Fruit fly (Drosophila melanogaster) whole organism, prepupa: Measurements from ENCODE around the gene CG14624.

Experiments used
- Blimp-1 ChIP-seq: fragments of 200-800 bp; sonication (Bioruptor generic); optimal IDR thresholded peaks from 3 replicates; lab custom pipeline; 2017; ENCODE audit warnings: missing biosample characterization, missing genetic modification characterization, mild to moderate bottlenecking, moderate library complexity, missing genetic modification reagents
- CG10669 ChIP-seq: fragments of 200-800 bp; sonication (Bioruptor generic); optimal IDR thresholded peaks from 3 replicates; lab custom pipeline; 2018; ENCODE audit warnings: missing biosample characterization, mild to moderate bottlenecking, missing genetic modification characterization, moderate library complexity
- CG11294 ChIP-seq: fragments of 200-800 bp; sonication (Bioruptor generic); IDR thresholded peaks from 2 replicates; pipeline ENCODE4 v1.3.6; 2022; ENCODE audit warnings: missing biosample characterization, missing genetic modification characterization
- CG11902 ChIP-seq: fragments of 200-800 bp; sonication (Bioruptor generic); optimal IDR thresholded peaks from 3 replicates; lab custom pipeline; 2016; ENCODE audit warnings: missing biosample characterization, missing genetic modification characterization
- CG15336 ChIP-seq: fragments of 200-800 bp; sonication (Bioruptor generic); IDR thresholded peaks from 2 replicates; pipeline ENCODE4 v1.3.6; 2022; ENCODE audit warnings: missing biosample characterization, missing genetic modification characterization
- CG1621 ChIP-seq: fragments of 200-800 bp; sonication (Bioruptor generic); optimal IDR thresholded peaks from 3 replicates; lab custom pipeline; 2018; ENCODE audit warnings: missing biosample characterization, mild to moderate bottlenecking, missing genetic modification characterization
- CG32006 ChIP-seq: fragments of 200-800 bp; sonication (Bioruptor generic); optimal IDR thresholded peaks from 3 replicates; lab custom pipeline; 2017; ENCODE audit warnings: missing biosample characterization, mild to moderate bottlenecking, missing genetic modification characterization
- CG3919 ChIP-seq: fragments of 200-800 bp; sonication (Bioruptor generic); optimal IDR thresholded peaks from 3 replicates; lab custom pipeline; 2016; ENCODE audit warnings: missing biosample characterization, missing genetic modification characterization
- CG4318 ChIP-seq: fragments of 200-800 bp; sonication (Bioruptor generic); optimal IDR thresholded peaks from 3 replicates; lab custom pipeline; 2017; ENCODE audit warnings: missing biosample characterization, mild to moderate bottlenecking, missing genetic modification characterization
- CG6163 ChIP-seq: fragments of 200-800 bp; sonication (Bioruptor generic); IDR thresholded peaks from 3 replicates; pipeline ENCODE4 v1.3.6; 2022; ENCODE audit warnings: missing biosample characterization, missing genetic modification characterization
- CG6276 ChIP-seq: fragments of 200-800 bp; sonication (Bioruptor generic); optimal IDR thresholded peaks from 2 replicates; lab custom pipeline; 2017; ENCODE audit warnings: missing biosample characterization, mild to moderate bottlenecking, missing genetic modification characterization
- CG6792 ChIP-seq: fragments of 200-800 bp; sonication (Bioruptor generic); optimal IDR thresholded peaks from 3 replicates; lab custom pipeline; 2016; ENCODE audit warnings: missing biosample characterization, missing genetic modification characterization
- CG6808 ChIP-seq: fragments of 200-800 bp; sonication (Bioruptor generic); optimal IDR thresholded peaks from 3 replicates; lab custom pipeline; 2017; ENCODE audit warnings: missing biosample characterization, missing genetic modification characterization, mild to moderate bottlenecking, moderate library complexity, missing genetic modification reagents
- CG6854 ChIP-seq: fragments of 200-800 bp; sonication (Bioruptor generic); optimal IDR thresholded peaks from 2 replicates; lab custom pipeline; 2017; ENCODE audit warnings: missing biosample characterization, mild to moderate bottlenecking, missing genetic modification characterization
- CG7368 ChIP-seq: fragments of 200-800 bp; sonication (Bioruptor generic); optimal IDR thresholded peaks from 3 replicates; lab custom pipeline; 2016; ENCODE audit warnings: missing biosample characterization, missing genetic modification characterization
- CG8119 ChIP-seq: fragments of 200-800 bp; sonication (Bioruptor generic); IDR thresholded peaks from 3 replicates; pipeline ENCODE4 v1.3.6; 2022; ENCODE audit warnings: missing biosample characterization, missing genetic modification characterization
- Eip78C ChIP-seq: fragments of 200-800 bp; sonication (Bioruptor generic); peaks from one replicate; lab custom pipeline; 2016; ENCODE audit warnings: missing biosample characterization, missing genetic modification characterization
- Eip93F ChIP-seq: fragments of 200-800 bp; sonication (Bioruptor generic); optimal IDR thresholded peaks from 2 replicates; lab custom pipeline; 2016; ENCODE audit warnings: missing biosample characterization, mild to moderate bottlenecking, missing genetic modification characterization
- Gug ChIP-seq: fragments of 200-800 bp; sonication (Bioruptor generic); IDR thresholded peaks from 2 replicates; pipeline ENCODE4 v1.3.6; 2022; ENCODE audit warnings: missing biosample characterization, missing genetic modification characterization
- Hr38 ChIP-seq: sonication (Bioruptor generic); optimal IDR thresholded peaks from 2 replicates; lab custom pipeline; 2016; ENCODE audit warnings: missing biosample characterization, missing genetic modification characterization
- Hr39 ChIP-seq: fragments of 200-800 bp; sonication (Bioruptor generic); optimal IDR thresholded peaks from 2 replicates; lab custom pipeline; 2016; ENCODE audit warnings: missing biosample characterization, missing genetic modification characterization
- Hr4 ChIP-seq: fragments of 200-800 bp; sonication (Bioruptor generic); optimal IDR thresholded peaks from 3 replicates; lab custom pipeline; 2016; ENCODE audit warnings: missing biosample characterization, missing genetic modification characterization
- Met ChIP-seq: fragments of 200-800 bp; sonication (Bioruptor generic); optimal IDR thresholded peaks from 3 replicates; lab custom pipeline; 2016; ENCODE audit warnings: missing biosample characterization, missing genetic modification characterization
- OdsH ChIP-seq: fragments of 200-800 bp; sonication (Bioruptor generic); optimal IDR thresholded peaks from 3 replicates; lab custom pipeline; 2016; ENCODE audit warnings: missing biosample characterization, missing genetic modification characterization
- Sox102F ChIP-seq: fragments of 200-800 bp; sonication (Bioruptor generic); optimal IDR thresholded peaks from 2 replicates; lab custom pipeline; 2016; ENCODE audit warnings: missing biosample characterization, mild to moderate bottlenecking, missing genetic modification characterization
- Sox14 ChIP-seq: fragments of 200-800 bp; sonication (Bioruptor generic); optimal IDR thresholded peaks from 3 replicates; lab custom pipeline; 2016; ENCODE audit warnings: missing biosample characterization, missing genetic modification characterization
- achi ChIP-seq: fragments of 200-800 bp; sonication (Bioruptor generic); optimal IDR thresholded peaks from 3 replicates; lab custom pipeline; 2016; ENCODE audit warnings: missing biosample characterization, missing genetic modification characterization
- cyc ChIP-seq: fragments of 200-800 bp; sonication (Bioruptor generic); optimal IDR thresholded peaks from 3 replicates; lab custom pipeline; 2016; ENCODE audit warnings: missing biosample characterization, missing genetic modification characterization
- dac ChIP-seq: fragments of 200-800 bp; sonication (Bioruptor generic); optimal IDR thresholded peaks from 2 replicates; lab custom pipeline; 2017; ENCODE audit warnings: missing biosample characterization, mild to moderate bottlenecking, missing genetic modification characterization
- dsx ChIP-seq: fragments of 200-800 bp; optimal IDR thresholded peaks from 3 replicates; lab custom pipeline; 2019; ENCODE audit warnings: missing biosample characterization, mild to moderate bottlenecking, missing genetic modification characterization, moderate library complexity; ENCODE audit not compliant: poor library complexity, severe bottlenecking
- eg ChIP-seq: fragments of 200-800 bp; sonication (Bioruptor generic); IDR thresholded peaks from 3 replicates; pipeline ENCODE4 v1.3.6; 2022; ENCODE audit warnings: missing biosample characterization, missing genetic modification characterization
- esn ChIP-seq: fragments of 200-800 bp; sonication (Bioruptor generic); optimal IDR thresholded peaks from 2 replicates; lab custom pipeline; 2016; ENCODE audit warnings: missing biosample characterization, mild to moderate bottlenecking, missing genetic modification characterization, moderate library complexity
- fd85E ChIP-seq: fragments of 200-800 bp; sonication (Bioruptor generic); optimal IDR thresholded peaks from 3 replicates; lab custom pipeline; 2016; ENCODE audit warnings: missing biosample characterization, missing genetic modification characterization
- pdm3 ChIP-seq: fragments of 200-800 bp; sonication (Bioruptor generic); optimal IDR thresholded peaks from 3 replicates; lab custom pipeline; 2016; ENCODE audit warnings: missing biosample characterization, missing genetic modification characterization
- salr ChIP-seq, 2 experiments: fragments of 200-800 bp; sonication (Bioruptor generic); optimal IDR thresholded peaks; 3 replicates each; lab custom pipeline; 2016 to 2018; ENCODE audit warnings: missing biosample characterization in 2 of 2, missing genetic modification characterization in 2 of 2, mild to moderate bottlenecking in 1 of 2
- spab ChIP-seq: fragments of 200-800 bp; sonication (Bioruptor generic); optimal IDR thresholded peaks from 2 replicates; lab custom pipeline; 2017; ENCODE audit warnings: missing biosample characterization, mild to moderate bottlenecking, missing genetic modification characterization, missing genetic modification reagents
- ss ChIP-seq, 2 experiments: fragments of 200-800 bp; sonication (Bioruptor generic); optimal IDR thresholded peaks; 2 replicates in 1 of 2; 3 replicates in 1 of 2; lab custom pipeline; 2017 to 2018; ENCODE audit warnings: mild to moderate bottlenecking in 2 of 2, missing biosample characterization in 2 of 2, missing genetic modification characterization in 2 of 2, moderate library complexity in 1 of 2
- topi ChIP-seq: fragments of 200-800 bp; sonication (Bioruptor generic); optimal IDR thresholded peaks from 3 replicates; lab custom pipeline; 2016; ENCODE audit warnings: missing biosample characterization, missing genetic modification characterization
- vri ChIP-seq: fragments of 200-800 bp; sonication (Bioruptor generic); optimal IDR thresholded peaks from 3 replicates; lab custom pipeline; 2016; ENCODE audit warnings: missing biosample characterization, mild to moderate bottlenecking, missing genetic modification characterization

Gene CG14624

dm6 chrX:1229098-1229497 lies 22.6 kb downstream of the CG14624 start (continued):
- no peak; the same call in 1 of the 2 replicates for TF ChIP-seq Gug (GFP tag; lab: Robert Waterston, UW)
- TF ChIP-seq CG32006 (GFP tag; lab: Kevin White, UChicago) = peak; percentile 47

- TF ChIP-seq ss (GFP tag; optimal IDR thresholded peaks at IDR 0.05; lab: Kevin White, UChicago) (peak in 1 of 2 experiments; percentile 66), CG10669 (no peak)
Observed at dm6 chrX:1229567-1229966, 23.0 kb downstream of the CG14624 start.

- TF ChIP-seq OdsH (GFP tag; lab: Kevin White, UChicago) (peak; percentile 21), esn (no peak), salr (GFP tag; optimal IDR thresholded peaks at IDR 0.05; lab: Kevin White, UChicago) (no peak), fd85E (GFP tag; lab: Kevin White, UChicago) (no peak), CG11294 (no peak), spab (GFP tag; lab: Kevin White, UChicago) (peak; percentile 1), Hr38 (GFP tag; lab: Kevin White, UChicago) (no peak), Blimp-1 (no peak), CG32006 (GFP tag; lab: Kevin White, UChicago) (peak; percentile 60), achi (GFP tag; lab: Kevin White, UChicago) (peak; percentile 5), dac (GFP tag; lab: Kevin White, UChicago) (no peak), topi (GFP tag; lab: Kevin White, UChicago) (no peak), vri (GFP tag; lab: Kevin White, UChicago) (no peak), eg (GFP tag; lab: Robert Waterston, UW) (peak; percentile 65), CG6163 (GFP tag; lab: Robert Waterston, UW) (peak; percentile 53; the same call in 2 of the 3 replicates), CG3919 (peak; percentile 37), CG6276 (GFP tag; lab: Kevin White, UChicago) (peak; percentile 49), CG6854 (GFP tag; lab: Kevin White, UChicago) (no peak), CG15336 (peak; percentile 58), Sox14 (GFP tag; lab: Kevin White, UChicago) (no peak), CG7368 (no peak), CG4318 (GFP tag; lab: Kevin White, UChicago) (peak; percentile 35), Hr4 (no peak), CG8119 (GFP tag; lab: Robert Waterston, UW) (peak; percentile 45; the same call in 1 of the 3 replicates), CG10669 (peak; percentile 23), Eip78C (GFP tag; lab: Kevin White, UChicago) (peak; percentile 20)
Observed at dm6 chrX:1231707-1232106, 25.2 kb downstream of the CG14624 start.

- TF ChIP-seq fd85E (GFP tag; lab: Kevin White, UChicago) (no peak), spab (GFP tag; lab: Kevin White, UChicago) (no peak), CG6163 (GFP tag; lab: Robert Waterston, UW) (no peak), ss (GFP tag; optimal IDR thresholded peaks at IDR 0.05; lab: Kevin White, UChicago) (no peak), CG6808 (GFP tag; lab: Kevin White, UChicago) (no peak), CG11294 (no peak), cyc (GFP tag; lab: Kevin White, UChicago) (no peak), Eip93F (no peak), CG6854 (GFP tag; lab: Kevin White, UChicago) (no peak), CG6792 (GFP tag; lab: Kevin White, UChicago) (no peak), Sox102F (GFP tag; lab: Kevin White, UChicago) (no peak), pdm3 (GFP tag; lab: Kevin White, UChicago) (no peak), dsx (GFP tag; lab: Kevin White, UChicago) (peak; percentile 12), CG6276 (GFP tag; lab: Kevin White, UChicago) (no peak), CG11902 (GFP tag; lab: Kevin White, UChicago) (no peak), CG7368 (no peak), Eip78C (GFP tag; lab: Kevin White, UChicago) (peak; percentile 26), Hr39 (GFP tag; lab: Kevin White, UChicago) (no peak), CG3919 (no peak), CG1621 (tag; lab: Kevin White, UChicago) (peak; percentile 10), Met (no peak), Sox14 (GFP tag; lab: Kevin White, UChicago) (no peak), Hr4 (no peak)
Observed at dm6 chrX:1232533-1233212, 26.1 kb downstream of the CG14624 start.
